Fruit fly (Drosophila melanogaster) whole organism, prepupa: Measurements from ENCODE around the gene Ccz1.
A peak's percentile ranks its signal among the peaks of the same experiment; 100 is the strongest.

Experiments used
- CG10631 ChIP-seq: fragments of 200-800 bp; sonication (Bioruptor generic); optimal IDR thresholded peaks from 2 replicates; lab custom pipeline; 2016; ENCODE audit warnings: missing biosample characterization, missing genetic modification characterization
- CG11902 ChIP-seq: fragments of 200-800 bp; sonication (Bioruptor generic); optimal IDR thresholded peaks from 3 replicates; lab custom pipeline; 2016; ENCODE audit warnings: missing biosample characterization, missing genetic modification characterization
- CG15336 ChIP-seq: fragments of 200-800 bp; sonication (Bioruptor generic); IDR thresholded peaks from 2 replicates; pipeline ENCODE4 v1.3.6; 2022; ENCODE audit warnings: missing biosample characterization, missing genetic modification characterization
- CG1621 ChIP-seq: fragments of 200-800 bp; sonication (Bioruptor generic); optimal IDR thresholded peaks from 3 replicates; lab custom pipeline; 2018; ENCODE audit warnings: missing biosample characterization, mild to moderate bottlenecking, missing genetic modification characterization
- CG3032 ChIP-seq: fragments of 200-800 bp; optimal IDR thresholded peaks from 2 replicates; lab custom pipeline; 2019; ENCODE audit warnings: missing biosample characterization, mild to moderate bottlenecking, missing genetic modification characterization, moderate library complexity
- CG31627 ChIP-seq: fragments of 200-800 bp; sonication (Bioruptor generic); optimal IDR thresholded peaks from 3 replicates; lab custom pipeline; 2016; ENCODE audit warnings: missing biosample characterization, missing genetic modification characterization
- CG32006 ChIP-seq: fragments of 200-800 bp; sonication (Bioruptor generic); optimal IDR thresholded peaks from 3 replicates; lab custom pipeline; 2017; ENCODE audit warnings: missing biosample characterization, mild to moderate bottlenecking, missing genetic modification characterization
- CG3919 ChIP-seq: fragments of 200-800 bp; sonication (Bioruptor generic); optimal IDR thresholded peaks from 3 replicates; lab custom pipeline; 2016; ENCODE audit warnings: missing biosample characterization, missing genetic modification characterization
- CG6163 ChIP-seq: fragments of 200-800 bp; sonication (Bioruptor generic); IDR thresholded peaks from 3 replicates; pipeline ENCODE4 v1.3.6; 2022; ENCODE audit warnings: missing biosample characterization, missing genetic modification characterization
- CG6792 ChIP-seq: fragments of 200-800 bp; sonication (Bioruptor generic); optimal IDR thresholded peaks from 3 replicates; lab custom pipeline; 2016; ENCODE audit warnings: missing biosample characterization, missing genetic modification characterization
- CG6808 ChIP-seq: fragments of 200-800 bp; sonication (Bioruptor generic); optimal IDR thresholded peaks from 3 replicates; lab custom pipeline; 2017; ENCODE audit warnings: missing biosample characterization, missing genetic modification characterization, mild to moderate bottlenecking, moderate library complexity, missing genetic modification reagents
- CG6854 ChIP-seq: fragments of 200-800 bp; sonication (Bioruptor generic); optimal IDR thresholded peaks from 2 replicates; lab custom pipeline; 2017; ENCODE audit warnings: missing biosample characterization, mild to moderate bottlenecking, missing genetic modification characterization
- CG8119 ChIP-seq: fragments of 200-800 bp; sonication (Bioruptor generic); IDR thresholded peaks from 3 replicates; pipeline ENCODE4 v1.3.6; 2022; ENCODE audit warnings: missing biosample characterization, missing genetic modification characterization
- CG8319 ChIP-seq: fragments of 200-800 bp; sonication (Bioruptor generic); optimal IDR thresholded peaks from 3 replicates; lab custom pipeline; 2016; ENCODE audit warnings: missing biosample characterization, missing genetic modification characterization
- CG8632 ChIP-seq: fragments of 200-800 bp; sonication (Bioruptor generic); optimal IDR thresholded peaks from 3 replicates; lab custom pipeline; 2016; ENCODE audit warnings: missing biosample characterization, missing genetic modification characterization
- CG9139 ChIP-seq: fragments of 200-800 bp; sonication (Bioruptor generic); optimal IDR thresholded peaks from 3 replicates; lab custom pipeline; 2017; ENCODE audit warnings: missing biosample characterization, mild to moderate bottlenecking, missing genetic modification characterization
- Eip75B ChIP-seq: fragments of 200-800 bp; sonication (Bioruptor generic); optimal IDR thresholded peaks from 3 replicates; lab custom pipeline; 2016; ENCODE audit warnings: missing biosample characterization, missing genetic modification characterization
- Eip78C ChIP-seq: fragments of 200-800 bp; sonication (Bioruptor generic); peaks from one replicate; lab custom pipeline; 2016; ENCODE audit warnings: missing biosample characterization, missing genetic modification characterization
- Eip93F ChIP-seq: fragments of 200-800 bp; sonication (Bioruptor generic); optimal IDR thresholded peaks from 2 replicates; lab custom pipeline; 2016; ENCODE audit warnings: missing biosample characterization, mild to moderate bottlenecking, missing genetic modification characterization
- Gug ChIP-seq: fragments of 200-800 bp; sonication (Bioruptor generic); IDR thresholded peaks from 2 replicates; pipeline ENCODE4 v1.3.6; 2022; ENCODE audit warnings: missing biosample characterization, missing genetic modification characterization
- Hr38 ChIP-seq: sonication (Bioruptor generic); optimal IDR thresholded peaks from 2 replicates; lab custom pipeline; 2016; ENCODE audit warnings: missing biosample characterization, missing genetic modification characterization
- Met ChIP-seq: fragments of 200-800 bp; sonication (Bioruptor generic); optimal IDR thresholded peaks from 3 replicates; lab custom pipeline; 2016; ENCODE audit warnings: missing biosample characterization, missing genetic modification characterization
- OdsH ChIP-seq: fragments of 200-800 bp; sonication (Bioruptor generic); optimal IDR thresholded peaks from 3 replicates; lab custom pipeline; 2016; ENCODE audit warnings: missing biosample characterization, missing genetic modification characterization
- Smox ChIP-seq: fragments of 200-800 bp; sonication (Bioruptor generic); optimal IDR thresholded peaks from 3 replicates; lab custom pipeline; 2016; ENCODE audit warnings: missing biosample characterization, missing genetic modification characterization
- Sox102F ChIP-seq: fragments of 200-800 bp; sonication (Bioruptor generic); optimal IDR thresholded peaks from 2 replicates; lab custom pipeline; 2016; ENCODE audit warnings: missing biosample characterization, mild to moderate bottlenecking, missing genetic modification characterization
- Sox15 ChIP-seq: fragments of 200-800 bp; sonication (Bioruptor generic); optimal IDR thresholded peaks from 3 replicates; lab custom pipeline; 2016; ENCODE audit warnings: missing biosample characterization, missing genetic modification characterization
- acj6 ChIP-seq: fragments of 200-800 bp; sonication (Bioruptor generic); optimal IDR thresholded peaks from 3 replicates; lab custom pipeline; 2016; ENCODE audit warnings: missing biosample characterization, missing genetic modification characterization
- cyc ChIP-seq: fragments of 200-800 bp; sonication (Bioruptor generic); optimal IDR thresholded peaks from 3 replicates; lab custom pipeline; 2016; ENCODE audit warnings: missing biosample characterization, missing genetic modification characterization
- dac ChIP-seq: fragments of 200-800 bp; sonication (Bioruptor generic); optimal IDR thresholded peaks from 2 replicates; lab custom pipeline; 2017; ENCODE audit warnings: missing biosample characterization, mild to moderate bottlenecking, missing genetic modification characterization
- dsx ChIP-seq: fragments of 200-800 bp; optimal IDR thresholded peaks from 3 replicates; lab custom pipeline; 2019; ENCODE audit warnings: missing biosample characterization, mild to moderate bottlenecking, missing genetic modification characterization, moderate library complexity; ENCODE audit not compliant: poor library complexity, severe bottlenecking
- eg ChIP-seq: fragments of 200-800 bp; sonication (Bioruptor generic); IDR thresholded peaks from 3 replicates; pipeline ENCODE4 v1.3.6; 2022; ENCODE audit warnings: missing biosample characterization, missing genetic modification characterization
- fd85E ChIP-seq: fragments of 200-800 bp; sonication (Bioruptor generic); optimal IDR thresholded peaks from 3 replicates; lab custom pipeline; 2016; ENCODE audit warnings: missing biosample characterization, missing genetic modification characterization
- fkh ChIP-seq: fragments of 200-800 bp; sonication (Bioruptor generic); optimal IDR thresholded peaks from 3 replicates; lab custom pipeline; 2017; ENCODE audit warnings: missing biosample characterization, mild to moderate bottlenecking, missing genetic modification characterization, moderate library complexity
- lz ChIP-seq: fragments of 200-800 bp; sonication (Bioruptor generic); optimal IDR thresholded peaks from 3 replicates; lab custom pipeline; 2016; ENCODE audit warnings: missing biosample characterization, missing genetic modification characterization
- pdm3 ChIP-seq: fragments of 200-800 bp; sonication (Bioruptor generic); optimal IDR thresholded peaks from 3 replicates; lab custom pipeline; 2016; ENCODE audit warnings: missing biosample characterization, missing genetic modification characterization
- spab ChIP-seq: fragments of 200-800 bp; sonication (Bioruptor generic); optimal IDR thresholded peaks from 2 replicates; lab custom pipeline; 2017; ENCODE audit warnings: missing biosample characterization, mild to moderate bottlenecking, missing genetic modification characterization, missing genetic modification reagents
- ss ChIP-seq, 2 experiments: fragments of 200-800 bp; sonication (Bioruptor generic); optimal IDR thresholded peaks; 2 replicates in 1 of 2; 3 replicates in 1 of 2; lab custom pipeline; 2017 to 2018; ENCODE audit warnings: mild to moderate bottlenecking in 2 of 2, missing biosample characterization in 2 of 2, missing genetic modification characterization in 2 of 2, moderate library complexity in 1 of 2
- svp ChIP-seq: fragments of 200-800 bp; sonication (Bioruptor generic); peaks from one replicate; lab custom pipeline; 2016; ENCODE audit warnings: missing biosample characterization, missing genetic modification characterization
- topi ChIP-seq: fragments of 200-800 bp; sonication (Bioruptor generic); optimal IDR thresholded peaks from 3 replicates; lab custom pipeline; 2016; ENCODE audit warnings: missing biosample characterization, missing genetic modification characterization

Ccz1 gene

DNA sequence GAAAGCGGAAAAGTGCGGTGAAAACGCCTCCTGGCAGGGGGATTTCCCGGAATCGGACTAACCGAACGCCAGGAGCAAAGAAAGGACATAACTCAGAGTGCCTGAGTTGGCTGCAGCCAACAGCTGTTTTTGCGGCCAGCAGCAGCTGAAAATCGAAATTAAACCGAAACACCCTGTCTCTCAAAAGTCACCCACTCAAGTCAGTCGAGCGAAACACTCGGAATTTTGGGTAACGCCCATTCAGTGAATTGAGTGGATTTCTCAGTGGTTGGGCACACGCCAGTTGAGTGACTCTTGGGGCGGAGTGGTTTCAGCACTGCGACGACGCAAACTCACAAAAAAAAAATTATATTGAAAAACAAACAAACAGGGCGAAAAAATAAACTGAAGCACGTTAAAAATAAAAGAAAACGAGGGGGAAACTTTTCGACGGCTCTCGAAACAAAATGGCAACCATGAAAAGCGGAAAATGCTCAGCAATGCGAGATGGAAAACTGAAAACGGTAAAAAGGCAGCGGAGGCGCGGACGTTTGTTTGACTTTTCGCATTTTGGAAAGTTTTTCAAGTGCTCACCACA, 20.1 kb downstream of the Ccz1 start (continued):
- peak; percentile 79 for TF ChIP-seq spab (GFP tag; lab: Kevin White, UChicago)
- peak; percentile 76 for TF ChIP-seq CG6854
- peak; percentile 96 for TF ChIP-seq CG6163
- no peak for TF ChIP-seq CG8319
- no peak for TF ChIP-seq Hr38 (GFP tag; lab: Kevin White, UChicago)
- no peak for TF ChIP-seq Eip93F (GFP tag; lab: Kevin White, UChicago)
- peak; percentile 24 for TF ChIP-seq Sox102F (GFP tag; lab: Kevin White, UChicago)
- TF ChIP-seq pdm3 (GFP tag; lab: Kevin White, UChicago) = peak; percentile 37
- no peak for TF ChIP-seq CG11902 (GFP tag; lab: Kevin White, UChicago)
- no peak for TF ChIP-seq CG31627 (GFP tag; lab: Kevin White, UChicago)
- no peak for TF ChIP-seq Sox15 (GFP tag; lab: Kevin White, UChicago)
- peak; percentile 84 to 93 for TF ChIP-seq ss (GFP tag; optimal IDR thresholded peaks at IDR 0.05; lab: Kevin White, UChicago)
- peak; percentile 53 for TF ChIP-seq dsx
- TF ChIP-seq CG32006 (GFP tag; lab: Kevin White, UChicago) = peak; percentile 23
- peak; percentile 74 for TF ChIP-seq Eip78C
- peak; percentile 14 for TF ChIP-seq topi (GFP tag; lab: Kevin White, UChicago)
- TF ChIP-seq CG8119 (GFP tag; lab: Robert Waterston, UW) = peak; percentile 92
- TF ChIP-seq CG6792 (GFP tag; lab: Kevin White, UChicago) = no peak
- TF ChIP-seq Smox = no peak
- peak; percentile 27 for TF ChIP-seq fd85E (GFP tag; lab: Kevin White, UChicago)
- TF ChIP-seq OdsH (GFP tag; lab: Kevin White, UChicago) = peak; percentile 15
- no peak for TF ChIP-seq CG10631 (GFP tag; lab: Kevin White, UChicago)
- TF ChIP-seq Eip75B (GFP tag; lab: Kevin White, UChicago) = peak; percentile 66
- peak; percentile 57 for TF ChIP-seq CG3032
- no peak for TF ChIP-seq acj6 (GFP tag; lab: Kevin White, UChicago)
- TF ChIP-seq CG9139 (GFP tag; lab: Kevin White, UChicago) = peak; percentile 91
- no peak for TF ChIP-seq lz
- TF ChIP-seq Gug = peak; percentile 49; the same call in 1 of the 2 replicates
- no peak for TF ChIP-seq Met
- peak; percentile 84 for TF ChIP-seq CG6808 (GFP tag; lab: Kevin White, UChicago)

DNA sequence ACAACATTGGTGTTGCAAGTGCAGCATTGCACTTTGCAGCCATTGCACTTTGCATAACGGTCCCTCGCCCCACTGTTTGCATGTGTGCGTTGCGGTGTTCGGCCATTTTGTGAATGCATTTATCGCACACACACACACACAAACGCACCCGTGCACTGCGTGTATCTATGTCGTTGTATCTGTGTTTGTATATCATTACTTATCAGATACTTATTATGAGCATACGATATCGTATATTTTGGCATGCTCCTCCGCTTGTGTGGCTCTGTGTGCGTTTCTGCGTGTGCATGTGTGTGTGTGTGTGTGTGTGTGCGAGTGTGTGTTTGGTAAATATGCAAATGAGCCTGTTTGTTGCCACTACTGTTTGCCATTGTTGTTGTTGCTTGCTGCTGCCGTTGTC, 22.1 kb downstream of the Ccz1 start:
- TF ChIP-seq CG15336 (GFP tag; lab: Robert Waterston, UW) = no peak
- TF ChIP-seq fkh (GFP tag; lab: Kevin White, UChicago) = peak; percentile 19
- no peak for TF ChIP-seq CG3032
- TF ChIP-seq dac (GFP tag; lab: Kevin White, UChicago) = no peak
- peak; percentile 9 for TF ChIP-seq CG3919 (GFP tag; lab: Kevin White, UChicago)
- TF ChIP-seq CG8632 (GFP tag; lab: Kevin White, UChicago) = no peak
- TF ChIP-seq OdsH (GFP tag; lab: Kevin White, UChicago) = no peak

DNA sequence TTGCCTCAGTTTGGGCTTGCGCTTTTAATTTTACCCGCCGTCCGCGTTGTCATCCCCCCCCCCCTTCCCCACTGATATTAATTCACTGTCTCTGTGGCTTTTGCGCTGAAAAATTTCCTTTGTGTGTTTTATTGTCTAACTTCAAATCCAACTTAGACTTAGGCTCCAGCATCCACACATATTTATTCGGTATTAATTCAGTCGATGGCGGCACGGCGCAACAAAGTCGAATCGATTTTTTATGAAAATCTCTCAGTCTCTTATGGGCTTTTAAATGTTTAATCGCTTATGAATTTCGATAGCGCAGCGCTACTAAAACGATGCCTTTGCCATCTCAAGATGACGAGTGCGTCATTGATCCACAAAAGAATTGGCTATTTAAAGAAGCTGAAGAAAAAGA, 23.0 kb downstream of the Ccz1 start:
- TF ChIP-seq svp = no peak
- no peak for TF ChIP-seq CG8119 (GFP tag; lab: Robert Waterston, UW)
- TF ChIP-seq cyc (GFP tag; lab: Kevin White, UChicago) = no peak
- TF ChIP-seq fd85E (GFP tag; lab: Kevin White, UChicago) = no peak
- TF ChIP-seq CG1621 (tag; lab: Kevin White, UChicago) = no peak
- no peak for TF ChIP-seq CG8319
- TF ChIP-seq lz = no peak
- TF ChIP-seq eg (GFP tag; lab: Robert Waterston, UW) = no peak
